Fruit fly (Drosophila melanogaster) whole organism, prepupa: Measurements from ENCODE around the gene CG34136.

ENCODE experiments used
- Blimp-1 ChIP-seq: fragments of 200-800 bp; sonication (Bioruptor generic); optimal IDR thresholded peaks from 3 replicates; lab custom pipeline; 2017; ENCODE audit warnings: missing biosample characterization, missing genetic modification characterization, mild to moderate bottlenecking, moderate library complexity, missing genetic modification reagents
- CG11294 ChIP-seq: fragments of 200-800 bp; sonication (Bioruptor generic); IDR thresholded peaks from 2 replicates; pipeline ENCODE4 v1.3.6; 2022; ENCODE audit warnings: missing biosample characterization, missing genetic modification characterization
- CG11762 ChIP-seq: fragments of 200-800 bp; sonication (Bioruptor generic); optimal IDR thresholded peaks from 3 replicates; lab custom pipeline; 2016; ENCODE audit warnings: missing biosample characterization, missing genetic modification characterization; ENCODE audit not compliant: insufficient read depth
- CG11902 ChIP-seq: fragments of 200-800 bp; sonication (Bioruptor generic); optimal IDR thresholded peaks from 3 replicates; lab custom pipeline; 2016; ENCODE audit warnings: missing biosample characterization, missing genetic modification characterization
- CG15336 ChIP-seq: fragments of 200-800 bp; sonication (Bioruptor generic); IDR thresholded peaks from 2 replicates; pipeline ENCODE4 v1.3.6; 2022; ENCODE audit warnings: missing biosample characterization, missing genetic modification characterization
- CG16779 ChIP-seq: fragments of 200-800 bp; sonication (Bioruptor generic); optimal IDR thresholded peaks from 3 replicates; lab custom pipeline; 2017; ENCODE audit warnings: missing biosample characterization, mild to moderate bottlenecking, missing genetic modification characterization
- CG3032 ChIP-seq: fragments of 200-800 bp; optimal IDR thresholded peaks from 2 replicates; lab custom pipeline; 2019; ENCODE audit warnings: missing biosample characterization, mild to moderate bottlenecking, missing genetic modification characterization, moderate library complexity
- CG4318 ChIP-seq: fragments of 200-800 bp; sonication (Bioruptor generic); optimal IDR thresholded peaks from 3 replicates; lab custom pipeline; 2017; ENCODE audit warnings: missing biosample characterization, mild to moderate bottlenecking, missing genetic modification characterization
- CG6163 ChIP-seq: fragments of 200-800 bp; sonication (Bioruptor generic); IDR thresholded peaks from 3 replicates; pipeline ENCODE4 v1.3.6; 2022; ENCODE audit warnings: missing biosample characterization, missing genetic modification characterization
- CG6792 ChIP-seq: fragments of 200-800 bp; sonication (Bioruptor generic); optimal IDR thresholded peaks from 3 replicates; lab custom pipeline; 2016; ENCODE audit warnings: missing biosample characterization, missing genetic modification characterization
- CG6808 ChIP-seq: fragments of 200-800 bp; sonication (Bioruptor generic); optimal IDR thresholded peaks from 3 replicates; lab custom pipeline; 2017; ENCODE audit warnings: missing biosample characterization, missing genetic modification characterization, mild to moderate bottlenecking, moderate library complexity, missing genetic modification reagents
- CG8119 ChIP-seq: fragments of 200-800 bp; sonication (Bioruptor generic); IDR thresholded peaks from 3 replicates; pipeline ENCODE4 v1.3.6; 2022; ENCODE audit warnings: missing biosample characterization, missing genetic modification characterization
- CG8632 ChIP-seq: fragments of 200-800 bp; sonication (Bioruptor generic); optimal IDR thresholded peaks from 3 replicates; lab custom pipeline; 2016; ENCODE audit warnings: missing biosample characterization, missing genetic modification characterization
- Eip78C ChIP-seq: fragments of 200-800 bp; sonication (Bioruptor generic); peaks from one replicate; lab custom pipeline; 2016; ENCODE audit warnings: missing biosample characterization, missing genetic modification characterization
- Eip93F ChIP-seq: fragments of 200-800 bp; sonication (Bioruptor generic); optimal IDR thresholded peaks from 2 replicates; lab custom pipeline; 2016; ENCODE audit warnings: missing biosample characterization, mild to moderate bottlenecking, missing genetic modification characterization
- Ets21C ChIP-seq: fragments of 200-800 bp; sonication (Bioruptor generic); optimal IDR thresholded peaks from 3 replicates; lab custom pipeline; 2016; ENCODE audit warnings: missing biosample characterization, missing genetic modification characterization
- Ets96B ChIP-seq: fragments of 200-800 bp; optimal IDR thresholded peaks from 2 replicates; lab custom pipeline; 2019; ENCODE audit warnings: missing biosample characterization, mild to moderate bottlenecking, missing genetic modification characterization, moderate library complexity
- Gug ChIP-seq: fragments of 200-800 bp; sonication (Bioruptor generic); IDR thresholded peaks from 2 replicates; pipeline ENCODE4 v1.3.6; 2022; ENCODE audit warnings: missing biosample characterization, missing genetic modification characterization
- Hr39 ChIP-seq: fragments of 200-800 bp; sonication (Bioruptor generic); optimal IDR thresholded peaks from 2 replicates; lab custom pipeline; 2016; ENCODE audit warnings: missing biosample characterization, missing genetic modification characterization
- Met ChIP-seq: fragments of 200-800 bp; sonication (Bioruptor generic); optimal IDR thresholded peaks from 3 replicates; lab custom pipeline; 2016; ENCODE audit warnings: missing biosample characterization, missing genetic modification characterization
- OdsH ChIP-seq: fragments of 200-800 bp; sonication (Bioruptor generic); optimal IDR thresholded peaks from 3 replicates; lab custom pipeline; 2016; ENCODE audit warnings: missing biosample characterization, missing genetic modification characterization
- Smox ChIP-seq: fragments of 200-800 bp; sonication (Bioruptor generic); optimal IDR thresholded peaks from 3 replicates; lab custom pipeline; 2016; ENCODE audit warnings: missing biosample characterization, missing genetic modification characterization
- Sox14 ChIP-seq: fragments of 200-800 bp; sonication (Bioruptor generic); optimal IDR thresholded peaks from 3 replicates; lab custom pipeline; 2016; ENCODE audit warnings: missing biosample characterization, missing genetic modification characterization
- achi ChIP-seq: fragments of 200-800 bp; sonication (Bioruptor generic); optimal IDR thresholded peaks from 3 replicates; lab custom pipeline; 2016; ENCODE audit warnings: missing biosample characterization, missing genetic modification characterization
- acj6 ChIP-seq: fragments of 200-800 bp; sonication (Bioruptor generic); optimal IDR thresholded peaks from 3 replicates; lab custom pipeline; 2016; ENCODE audit warnings: missing biosample characterization, missing genetic modification characterization
- cyc ChIP-seq: fragments of 200-800 bp; sonication (Bioruptor generic); optimal IDR thresholded peaks from 3 replicates; lab custom pipeline; 2016; ENCODE audit warnings: missing biosample characterization, missing genetic modification characterization
- dsx ChIP-seq: fragments of 200-800 bp; optimal IDR thresholded peaks from 3 replicates; lab custom pipeline; 2019; ENCODE audit warnings: missing biosample characterization, mild to moderate bottlenecking, missing genetic modification characterization, moderate library complexity; ENCODE audit not compliant: poor library complexity, severe bottlenecking
- eg ChIP-seq: fragments of 200-800 bp; sonication (Bioruptor generic); IDR thresholded peaks from 3 replicates; pipeline ENCODE4 v1.3.6; 2022; ENCODE audit warnings: missing biosample characterization, missing genetic modification characterization
- fkh ChIP-seq: fragments of 200-800 bp; sonication (Bioruptor generic); optimal IDR thresholded peaks from 3 replicates; lab custom pipeline; 2017; ENCODE audit warnings: missing biosample characterization, mild to moderate bottlenecking, missing genetic modification characterization, moderate library complexity
- pdm3 ChIP-seq: fragments of 200-800 bp; sonication (Bioruptor generic); optimal IDR thresholded peaks from 3 replicates; lab custom pipeline; 2016; ENCODE audit warnings: missing biosample characterization, missing genetic modification characterization
- spab ChIP-seq: fragments of 200-800 bp; sonication (Bioruptor generic); optimal IDR thresholded peaks from 2 replicates; lab custom pipeline; 2017; ENCODE audit warnings: missing biosample characterization, mild to moderate bottlenecking, missing genetic modification characterization, missing genetic modification reagents
- svp ChIP-seq: fragments of 200-800 bp; sonication (Bioruptor generic); peaks from one replicate; lab custom pipeline; 2016; ENCODE audit warnings: missing biosample characterization, missing genetic modification characterization
- topi ChIP-seq: fragments of 200-800 bp; sonication (Bioruptor generic); optimal IDR thresholded peaks from 3 replicates; lab custom pipeline; 2016; ENCODE audit warnings: missing biosample characterization, missing genetic modification characterization
- vri ChIP-seq: fragments of 200-800 bp; sonication (Bioruptor generic); optimal IDR thresholded peaks from 3 replicates; lab custom pipeline; 2016; ENCODE audit warnings: missing biosample characterization, mild to moderate bottlenecking, missing genetic modification characterization

Gene CG34136

dm6 chr2L:21084268-21084667 is 12.5 kb upstream of the CG34136 start, which contains the start of gene CG33510:
CG33510 (minus strand) TSS chr2L:21084326.
- TF ChIP-seq CG8119 (GFP tag; lab: Robert Waterston, UW): no peak
- no peak for TF ChIP-seq CG4318
- TF ChIP-seq, all 60 proteins: peak for 0

dm6 chr2L:21086406-21086805 is 10.3 kb upstream of the CG34136 start, which contains the start of gene CG33509:
CG33509 (minus strand) TSS chr2L:21086506.
- TF ChIP-seq pdm3 (GFP tag; lab: Kevin White, UChicago): no peak
- TF ChIP-seq topi (GFP tag; lab: Kevin White, UChicago): no peak
- TF ChIP-seq CG8119 (GFP tag; lab: Robert Waterston, UW): no peak
- no peak for TF ChIP-seq vri (GFP tag; lab: Kevin White, UChicago)
- TF ChIP-seq Sox14 (GFP tag; lab: Kevin White, UChicago): no peak
- no peak for TF ChIP-seq cyc
- TF ChIP-seq OdsH: no peak
- TF ChIP-seq Eip78C (GFP tag; lab: Kevin White, UChicago): no peak
- TF ChIP-seq eg: no peak

dm6 chr2L:21088651-21089050 is 8.1 kb upstream of the CG34136 start, which contains the start of gene ppk13:
ppk13 (minus strand) TSS chr2L:21088751.
- no peak for TF ChIP-seq CG6808 (GFP tag; lab: Kevin White, UChicago)
- no peak for TF ChIP-seq CG8632 (GFP tag; lab: Kevin White, UChicago)
- no peak for TF ChIP-seq CG15336
- TF ChIP-seq dsx (GFP tag; lab: Kevin White, UChicago): no peak
- TF ChIP-seq Eip93F (GFP tag; lab: Kevin White, UChicago): no peak

- TF ChIP-seq Gug (no peak), achi (GFP tag; lab: Kevin White, UChicago) (no peak), CG11762 (GFP tag; lab: Kevin White, UChicago) (no peak), CG16779 (tag; lab: Kevin White, UChicago) (no peak)
Observed at dm6 chr2L:21089075-21089474, 7.6 kb upstream of the CG34136 start, which contains the start of gene CG9259. CG9259 (plus strand) TSS chr2L:21089375.

dm6 chr2L:21090958-21091357 is 5.8 kb upstream of the CG34136 start, which contains the start of gene CG14397:
CG14397 (plus strand) TSS chr2L:21091227.
- TF ChIP-seq Hr39 (GFP tag; lab: Kevin White, UChicago) (no peak), Blimp-1 (GFP tag; lab: Kevin White, UChicago) (peak; percentile 65), fkh (GFP tag; lab: Kevin White, UChicago) (no peak), CG8119 (GFP tag; lab: Robert Waterston, UW) (no peak)

dm6 chr2L:21097850-21098249 is 1.1 kb downstream of the CG34136 start:
- no peak for TF ChIP-seq Smox (GFP tag; lab: Kevin White, UChicago)
- TF ChIP-seq Ets21C: no peak
- no peak for TF ChIP-seq spab (GFP tag; lab: Kevin White, UChicago)
- peak; percentile 17 for TF ChIP-seq Eip78C (GFP tag; lab: Kevin White, UChicago)
- no peak for TF ChIP-seq CG6163
- TF ChIP-seq topi (GFP tag; lab: Kevin White, UChicago): no peak
- no peak for TF ChIP-seq acj6 (GFP tag; lab: Kevin White, UChicago)
- no peak for TF ChIP-seq Met
- no peak for TF ChIP-seq Ets96B
- TF ChIP-seq vri (GFP tag; lab: Kevin White, UChicago): peak; percentile 33
- TF ChIP-seq CG3032 (tag; lab: Kevin White, UChicago): no peak
- TF ChIP-seq CG11294 (GFP tag; lab: Robert Waterston, UW): no peak
- TF ChIP-seq Gug: no peak
- TF ChIP-seq CG11902: no peak
- TF ChIP-seq CG6792 (GFP tag; lab: Kevin White, UChicago): no peak
- peak; percentile 96 for TF ChIP-seq svp
- TF ChIP-seq fkh (GFP tag; lab: Kevin White, UChicago): no peak
